Worm (Caenorhabditis elegans) whole organism, early embryonic: ENCODE measurements around the gene mpc-1.

Experiments
- B0310.2 ChIP-seq: sonication (generic microtip); optimal IDR thresholded peaks from 2 replicates; lab custom pipeline; 2016; ENCODE audit warnings: mild to moderate bottlenecking, missing genetic modification characterization, missing compliant biosample characterization
- F13C5.2 ChIP-seq: sonication (generic microtip); optimal IDR thresholded peaks from 2 replicates; lab custom pipeline; 2017; ENCODE audit warnings: mild to moderate bottlenecking, missing genetic modification characterization, inconsistent platforms, missing compliant biosample characterization
- ama-1 ChIP-seq: fragments of 150-350 bp; optimal IDR thresholded peaks from 2 replicates; lab custom pipeline; 2014
- ceh-13 ChIP-seq: fragments of 200-800 bp; sonication (Bioruptor generic); optimal IDR thresholded peaks from 2 replicates; lab custom pipeline; 2018; ENCODE audit warnings: mild to moderate bottlenecking, missing genetic modification characterization, missing compliant biosample characterization
- ets-7 ChIP-seq: sonication (generic microtip); optimal IDR thresholded peaks from 2 replicates; lab custom pipeline; 2016; ENCODE audit warnings: missing genotype, missing genetic modification characterization, missing compliant biosample characterization
- hmbx-1 ChIP-seq: sonication (generic microtip); optimal IDR thresholded peaks from 2 replicates; lab custom pipeline; 2016; ENCODE audit warnings: mild to moderate bottlenecking, missing genetic modification characterization, missing compliant biosample characterization
- hmg-4 ChIP-seq: fragments of 200-800 bp; sonication (Bioruptor generic); optimal IDR thresholded peaks from 2 replicates; lab custom pipeline; 2018; ENCODE audit warnings: mild to moderate bottlenecking, missing genetic modification characterization, missing compliant biosample characterization
- scrt-1 ChIP-seq: fragments of 200-800 bp; sonication (Bioruptor generic); IDR thresholded peaks from 2 replicates; pipeline ENCODE4 v1.3.6; 2022; ENCODE audit warnings: missing genetic modification characterization, missing compliant biosample characterization
- sea-1 ChIP-seq: fragments of 200-800 bp; sonication (Bioruptor generic); conservative IDR thresholded peaks from 2 replicates; pipeline ENCODE4 v1.3.6; 2022; ENCODE audit warnings: missing genetic modification characterization, missing compliant biosample characterization
- tra-4 ChIP-seq: sonication (generic microtip); optimal IDR thresholded peaks from 2 replicates; lab custom pipeline; 2017; ENCODE audit warnings: missing genetic modification characterization, missing compliant biosample characterization

- no peak for TF ChIP-seq scrt-1 (GFP tag; lab: Robert Waterston, UW)
- TF ChIP-seq ets-7 (tag; lab: Kevin White, UChicago): no peak
- no peak for TF ChIP-seq ama-1
- no peak for TF ChIP-seq F13C5.2 (tag; lab: Kevin White, UChicago)
- no peak for TF ChIP-seq B0310.2 (tag; lab: Kevin White, UChicago)
- TF ChIP-seq tra-4: no peak
- no peak for TF ChIP-seq sea-1
- TF ChIP-seq ceh-13 (GFP tag; lab: Kevin White, UChicago): no peak
- TF ChIP-seq hmg-4 (GFP tag; lab: Kevin White, UChicago): no peak
- no peak for TF ChIP-seq hmbx-1 (tag; lab: Kevin White, UChicago)
Observed at ce11 chrIII:4391319-4391718, 21.9 kb upstream of the mpc-1 start.
